Fruit fly (Drosophila melanogaster) S2 (cell line): ENCODE measurements around the gene Cpr76Bd.

ENCODE experiments used
- CG8478 ChIP-seq: fragments of >200 bp; optimal IDR thresholded peaks from 2 replicates; lab custom pipeline; 2018
- CTCF ChIP-seq, 2 experiments: fragments of >200 bp; optimal IDR thresholded peaks; 2 replicates each; lab custom pipeline; 2018

DNA sequence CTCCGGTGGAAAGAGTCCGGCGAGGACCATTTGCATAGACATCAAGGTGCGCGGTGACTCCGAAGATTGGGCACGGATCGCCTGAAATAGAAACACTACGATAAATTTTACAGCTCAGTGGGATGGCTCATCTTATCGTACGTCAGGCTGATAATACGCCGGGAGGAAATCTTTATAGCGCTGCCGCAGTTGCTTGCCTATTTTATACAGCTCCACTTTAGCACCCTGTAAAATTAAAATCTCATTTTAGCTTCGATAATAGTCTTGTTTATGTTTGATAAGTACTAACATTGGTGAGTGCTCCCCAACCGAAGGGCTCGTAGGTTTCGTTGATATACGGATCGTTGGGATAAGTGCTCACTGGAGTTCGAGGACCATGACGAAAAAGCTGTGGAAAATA lies 33.2 kb upstream of the Cpr76Bd start:
- TF ChIP-seq CG8478 (lab: Kevin White, UChicago) (no peak), CTCF (optimal IDR thresholded peaks at IDR 0.05; lab: Kevin White, UChicago) (no peak)
